Worm (Caenorhabditis elegans) whole organism, L1 larva: ENCODE measurements around the gene F32D1.3.

Source experiments
- ceh-82 ChIP-seq, 3 experiments: fragments of 150-350 bp in 1 of 3; sonication (generic microtip) in 2 of 3; optimal IDR thresholded peaks; 2 replicates each; lab custom pipeline; 2014 to 2017; ENCODE audit warnings: missing biosample characterization in 3 of 3, missing genetic modification characterization in 3 of 3
- egl-27 ChIP-seq, 2 experiments: fragments of 150-350 bp in 1 of 2; sonication (generic microtip); optimal IDR thresholded peaks; 3 replicates each; lab custom pipeline; 2017 to 2018; ENCODE audit warnings: missing biosample characterization in 2 of 2, missing genetic modification characterization in 2 of 2, missing genetic modification reagents in 2 of 2
- elt-2 ChIP-seq: sonication (generic microtip); optimal IDR thresholded peaks from 2 replicates; lab custom pipeline; 2016; ENCODE audit warnings: missing genetic modification characterization, mild to moderate bottlenecking, inconsistent platforms, missing compliant biosample characterization, missing genetic modification reagents
- lin-13 ChIP-seq: fragments of 150-350 bp; optimal IDR thresholded peaks from 2 replicates; lab custom pipeline; 2014; ENCODE audit warnings: missing biosample characterization, missing genetic modification reagents, missing genetic modification characterization
- nhr-11 ChIP-seq: fragments of 150-350 bp; optimal IDR thresholded peaks from 2 replicates; lab custom pipeline; 2014; ENCODE audit warnings: missing biosample characterization, missing genetic modification characterization
- pag-3 ChIP-seq: sonication (generic microtip); optimal IDR thresholded peaks from 2 replicates; lab custom pipeline; 2017; ENCODE audit warnings: missing genetic modification characterization, mild to moderate bottlenecking, missing compliant biosample characterization, antibody characterized with exemption, borderline replicate concordance; ENCODE audit not compliant: insufficient read depth
- skn-1 ChIP-seq: fragments of 150-350 bp; optimal IDR thresholded peaks from 2 replicates; lab custom pipeline; 2014; ENCODE audit warnings: missing biosample characterization, missing genetic modification characterization
- unc-30 ChIP-seq: sonication (generic microtip); optimal IDR thresholded peaks from 2 replicates; lab custom pipeline; 2017; ENCODE audit warnings: missing biosample characterization, missing genetic modification characterization
- unc-62 ChIP-seq: fragments of 150-350 bp; optimal IDR thresholded peaks from 2 replicates; lab custom pipeline; 2014; ENCODE audit warnings: missing biosample characterization, missing genetic modification reagents, missing genetic modification characterization
- zag-1 ChIP-seq: fragments of 150-350 bp; optimal IDR thresholded peaks from 2 replicates; lab custom pipeline; 2014; ENCODE audit warnings: missing biosample characterization, missing genetic modification characterization
- ztf-4 ChIP-seq: fragments of 150-350 bp; optimal IDR thresholded peaks from 2 replicates; lab custom pipeline; 2014; ENCODE audit warnings: missing biosample characterization, missing genetic modification characterization

- TF ChIP-seq pag-3 (tag; lab: Kevin White, UChicago) (no peak), unc-62 (GFP tag; lab: Kevin White, UChicago) (no peak), lin-13 (GFP tag; lab: Kevin White, UChicago) (no peak), elt-2 (tag; lab: Kevin White, UChicago) (no peak), unc-30 (no peak), ztf-4 (no peak), egl-27 (tag; optimal IDR thresholded peaks at IDR 0.05; lab: Kevin White, UChicago) (no peak), ceh-82 (tag; optimal IDR thresholded peaks at IDR 0.05; lab: Kevin White, UChicago) (no peak), nhr-11 (tag; lab: Kevin White, UChicago) (no peak), skn-1 (tag; lab: Kevin White, UChicago) (no peak), zag-1 (no peak)
These were observed 38.7 kb downstream of the F32D1.3 start, which contains the start of gene R02D1.2 for ce11 chrV:4322706-4323105.
